Fruit fly (Drosophila melanogaster): Measurements from ENCODE around the gene Nubp2.
A peak's percentile ranks its signal among the peaks of the same experiment; 100 is the strongest.

Nubp2 gene

DNA sequence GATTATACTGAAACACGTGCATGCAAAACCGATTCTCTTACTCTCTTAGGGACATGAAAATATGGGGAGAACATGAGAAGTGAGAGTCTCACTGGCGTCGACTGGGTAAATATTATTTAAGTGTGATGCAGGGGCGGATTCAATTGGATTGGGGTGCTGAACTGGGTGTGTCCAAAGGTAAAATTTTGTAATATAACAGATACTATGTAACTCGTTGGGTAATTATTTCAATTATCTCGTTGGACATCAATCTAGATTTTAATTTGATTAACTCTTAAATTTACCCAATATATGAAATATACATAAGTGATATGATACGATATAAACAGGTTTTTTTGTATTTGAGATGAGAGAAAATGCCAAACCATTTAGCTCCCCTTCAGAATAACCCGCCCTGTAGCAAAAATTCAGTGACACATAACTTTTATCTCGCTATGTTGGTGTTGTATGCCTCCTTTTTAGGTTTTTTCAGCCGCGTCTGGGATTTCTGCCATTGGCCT is 18.2 kb upstream of the Nubp2 start (continued):
- TF ChIP-seq PHDP (tag; optimal IDR thresholded peaks at IDR 0.05) = peak; percentile 96
- peak; percentile 91 for TF ChIP-seq fd96Cb (tag; optimal IDR thresholded peaks at IDR 0.05)
- TF ChIP-seq YL-1 (GFP tag; optimal IDR thresholded peaks at IDR 0.05) = peak; percentile 63
- TF ChIP-seq pfk (GFP tag; optimal IDR thresholded peaks at IDR 0.05) = peak; percentile 38
- peak; percentile 74 for TF ChIP-seq Nf-YC (tag; optimal IDR thresholded peaks at IDR 0.05)
- peak; percentile 75 for TF ChIP-seq ewg (GFP tag; optimal IDR thresholded peaks at IDR 0.05)
- TF ChIP-seq cwo (GFP tag; optimal IDR thresholded peaks at IDR 0.05) = peak; percentile 97
- TF ChIP-seq pnt (GFP tag; optimal IDR thresholded peaks at IDR 0.05) = peak; percentile 90
- no peak; the same call in 1 of the 2 replicates for TF ChIP-seq Drgx (GFP tag; IDR thresholded peaks at IDR 0.05)
- TF ChIP-seq Pdp1 (GFP tag; optimal IDR thresholded peaks at IDR 0.05) = peak; percentile 94 to 95
- TF ChIP-seq CG4328 (GFP tag; optimal IDR thresholded peaks at IDR 0.05) = peak; percentile 89
- TF ChIP-seq CG12659 (GFP tag; optimal IDR thresholded peaks at IDR 0.05) = peak; percentile 95
- peak; percentile 89 for TF ChIP-seq Antp (GFP tag; optimal IDR thresholded peaks at IDR 0.05)
- TF ChIP-seq CG5180 (GFP tag; optimal IDR thresholded peaks at IDR 0.05) = peak; percentile 82
- TF ChIP-seq CG42726 (GFP tag; IDR thresholded peaks at IDR 0.05; ENCODE audit: partially characterized antibody) = no peak; the same call in 1 of the 2 replicates
- peak; percentile 86 for TF ChIP-seq CG17568 (GFP tag; optimal IDR thresholded peaks at IDR 0.05)
- peak; percentile 89 for TF ChIP-seq org-1 (GFP tag; optimal IDR thresholded peaks at IDR 0.05)
- peak in 1 of 3 experiments; percentile 72 for TF ChIP-seq lola (GFP tag; optimal IDR thresholded peaks at IDR 0.05)
- TF ChIP-seq HLH3B (GFP tag; IDR thresholded peaks at IDR 0.05) = peak; percentile 90; the same call in 1 of the 2 replicates
- TF ChIP-seq Atf3 (GFP tag; optimal IDR thresholded peaks at IDR 0.05) = peak; percentile 81
- TF ChIP-seq HLHmδ (GFP tag; optimal IDR thresholded peaks at IDR 0.05) = peak; percentile 37
- TF ChIP-seq Camta (GFP tag; optimal IDR thresholded peaks at IDR 0.05) = peak; percentile 89
- peak; percentile 66 for TF ChIP-seq Dip2 (GFP tag; IDR thresholded peaks at IDR 0.05)
- TF ChIP-seq mld (GFP tag; IDR thresholded peaks at IDR 0.05; ENCODE audit: partially characterized antibody) = no peak
- TF ChIP-seq CG12744 (GFP tag; optimal IDR thresholded peaks at IDR 0.05) = peak; percentile 92
- TF ChIP-seq dpn (GFP tag; optimal IDR thresholded peaks at IDR 0.05) = peak; percentile 95 to 96
- TF ChIP-seq ssp (GFP tag; IDR thresholded peaks at IDR 0.05) = peak; percentile 86
- TF ChIP-seq CG11560 (tag; IDR thresholded peaks at IDR 0.05) = peak; percentile 88
- peak; percentile 65 to 88 for TF ChIP-seq Trl (optimal IDR thresholded peaks at IDR 0.05)
- TF ChIP-seq Trl (GFP tag; optimal IDR thresholded peaks at IDR 0.05) = peak; percentile 85
- peak; percentile 96 for TF ChIP-seq lmd (GFP tag; IDR thresholded peaks at IDR 0.05)
- TF ChIP-seq CG17186 (GFP tag; optimal IDR thresholded peaks at IDR 0.05) = peak; percentile 38
- TF ChIP-seq CG4404 (GFP tag; IDR thresholded peaks at IDR 0.05) = peak; percentile 96
- peak; percentile 94 for TF ChIP-seq Xrp1 (GFP tag; IDR thresholded peaks at IDR 0.05)
- TF ChIP-seq CG34376 (GFP tag; optimal IDR thresholded peaks at IDR 0.05) = peak; percentile 96
- peak; percentile 89 for TF ChIP-seq CG1792 (GFP tag; optimal IDR thresholded peaks at IDR 0.05)
- peak; percentile 52 for TF ChIP-seq Scr (GFP tag; IDR thresholded peaks at IDR 0.05; ENCODE audit: partially characterized antibody)
- TF ChIP-seq sna (GFP tag; IDR thresholded peaks at IDR 0.05; ENCODE audit: partially characterized antibody) = no peak
- peak; percentile 59 for TF ChIP-seq CG4617 (GFP tag; optimal IDR thresholded peaks at IDR 0.05; ENCODE audit: borderline replicate concordance)
- TF ChIP-seq peb (GFP tag; IDR thresholded peaks at IDR 0.05) = peak; percentile 83
- TF ChIP-seq CG14050 (GFP tag; IDR thresholded peaks at IDR 0.05) = peak; percentile 71; the same call in 2 of the 3 replicates
- TF ChIP-seq Dref (GFP tag; IDR thresholded peaks at IDR 0.05) = no peak
- peak; percentile 98 for TF ChIP-seq CG9932 (GFP tag; IDR thresholded peaks at IDR 0.05)
- peak; percentile 92 for TF ChIP-seq klu (GFP tag; IDR thresholded peaks at IDR 0.05)
- TF ChIP-seq NC2α (GFP tag; optimal IDR thresholded peaks at IDR 0.05) = peak; percentile 81
- peak; percentile 94 for TF ChIP-seq CG11247 (GFP tag; IDR thresholded peaks at IDR 0.05)
- peak; percentile 94 for TF ChIP-seq Dek (tag; optimal IDR thresholded peaks at IDR 0.05)
- TF ChIP-seq CG13123 (GFP tag; optimal IDR thresholded peaks at IDR 0.05) = peak; percentile 77
- peak; percentile 92 for TF ChIP-seq Oli (tag; optimal IDR thresholded peaks at IDR 0.05)
- peak; percentile 82 for TF ChIP-seq CG16863 (GFP tag; optimal IDR thresholded peaks at IDR 0.05)

Measured in whole organism, embryonic.